Worm (Caenorhabditis elegans) whole organism, mixed stage, embryonic: ENCODE results near the gene Y49E10.30.

ENCODE experiments used
- M03D4.4 ChIP-seq: sonication (generic microtip); optimal IDR thresholded peaks from 2 replicates; lab custom pipeline; 2017; ENCODE audit warnings: mild to moderate bottlenecking, missing genetic modification characterization, missing compliant biosample characterization
- bed-3 ChIP-seq: fragments of 200-800 bp; sonication (Bioruptor generic); optimal IDR thresholded peaks from 3 replicates; lab custom pipeline; 2018; ENCODE audit warnings: mild to moderate bottlenecking, missing genetic modification characterization, moderate library complexity, missing compliant biosample characterization
- blmp-1 ChIP-seq: fragments of 150-350 bp; optimal IDR thresholded peaks from 2 replicates; lab custom pipeline; 2014; ENCODE audit warnings: missing biosample characterization, missing genetic modification characterization
- ceh-39 ChIP-seq: fragments of 150-350 bp; optimal IDR thresholded peaks from 2 replicates; lab custom pipeline; 2014; ENCODE audit warnings: missing biosample characterization, missing genetic modification characterization
- ceh-43 ChIP-seq: fragments of 200-800 bp; sonication (Bioruptor generic); optimal IDR thresholded peaks from 2 replicates; lab custom pipeline; 2018; ENCODE audit warnings: mild to moderate bottlenecking, missing genetic modification characterization, moderate library complexity, missing compliant biosample characterization
- ceh-83 ChIP-seq: fragments of 200-800 bp; sonication (Bioruptor generic); optimal IDR thresholded peaks from 2 replicates; lab custom pipeline; 2018; ENCODE audit warnings: mild to moderate bottlenecking, missing genetic modification characterization, missing compliant biosample characterization
- ces-1 ChIP-seq: fragments of 150-350 bp; optimal IDR thresholded peaks from 2 replicates; lab custom pipeline; 2014; ENCODE audit warnings: missing biosample characterization, missing genetic modification reagents, missing genetic modification characterization
- cnd-1 ChIP-seq: fragments of 200-800 bp; sonication (Bioruptor generic); optimal IDR thresholded peaks from 2 replicates; lab custom pipeline; 2018; ENCODE audit warnings: mild to moderate bottlenecking, missing genetic modification characterization, missing compliant biosample characterization
- drap-1 ChIP-seq: fragments of 200-800 bp; sonication (Bioruptor generic); optimal IDR thresholded peaks from 3 replicates; lab custom pipeline; 2018; ENCODE audit warnings: mild to moderate bottlenecking, missing genetic modification characterization, missing compliant biosample characterization
- elt-1 ChIP-seq: sonication (generic microtip); optimal IDR thresholded peaks from 2 replicates; lab custom pipeline; 2017; ENCODE audit warnings: missing genetic modification characterization, mild to moderate bottlenecking, missing compliant biosample characterization, antibody characterized with exemption, moderate library complexity, borderline replicate concordance; ENCODE audit not compliant: insufficient read depth
- elt-3 ChIP-seq: fragments of 150-350 bp; optimal IDR thresholded peaks from 2 replicates; lab custom pipeline; 2014; ENCODE audit warnings: missing biosample characterization, missing genetic modification characterization
- flh-1 ChIP-seq: fragments of 200-800 bp; sonication (Bioruptor generic); optimal IDR thresholded peaks from 2 replicates; lab custom pipeline; 2018; ENCODE audit warnings: mild to moderate bottlenecking, missing genetic modification characterization, moderate library complexity, missing compliant biosample characterization
- ham-2 ChIP-seq: fragments of 200-800 bp; sonication (Bioruptor generic); optimal IDR thresholded peaks from 2 replicates; lab custom pipeline; 2018; ENCODE audit warnings: mild to moderate bottlenecking, missing genetic modification characterization, missing compliant biosample characterization
- hlh-1 ChIP-seq: fragments of 150-350 bp; optimal IDR thresholded peaks from 2 replicates; lab custom pipeline; 2014; ENCODE audit warnings: missing biosample characterization, missing genetic modification reagents, missing genetic modification characterization
- lin-13 ChIP-seq: fragments of 150-350 bp; optimal IDR thresholded peaks from 2 replicates; lab custom pipeline; 2014; ENCODE audit warnings: missing biosample characterization, missing genetic modification characterization
- lin-32 ChIP-seq: fragments of 200-800 bp; sonication (Bioruptor generic); optimal IDR thresholded peaks from 2 replicates; lab custom pipeline; 2018; ENCODE audit warnings: mild to moderate bottlenecking, missing genetic modification characterization, missing compliant biosample characterization
- lsy-2 ChIP-seq: fragments of 150-350 bp; optimal IDR thresholded peaks from 2 replicates; lab custom pipeline; 2014; ENCODE audit warnings: missing biosample characterization, missing genetic modification characterization
- mab-5 ChIP-seq: fragments of 150-350 bp; optimal IDR thresholded peaks from 2 replicates; lab custom pipeline; 2014; ENCODE audit warnings: missing biosample characterization, missing genetic modification characterization
- mep-1 ChIP-seq: fragments of 150-350 bp; optimal IDR thresholded peaks from 2 replicates; lab custom pipeline; 2017; ENCODE audit warnings: missing biosample characterization, missing genetic modification reagents, missing genetic modification characterization, inconsistent platforms
- mls-2 ChIP-seq: sonication (generic microtip); optimal IDR thresholded peaks from 2 replicates; lab custom pipeline; 2016; ENCODE audit warnings: mild to moderate bottlenecking, missing genetic modification characterization, moderate library complexity, missing compliant biosample characterization
- nhr-12 ChIP-seq: fragments of 150-350 bp; optimal IDR thresholded peaks from 2 replicates; lab custom pipeline; 2014; ENCODE audit warnings: missing biosample characterization, missing genetic modification characterization
- nhr-2 ChIP-seq: fragments of 150-350 bp; optimal IDR thresholded peaks from 2 replicates; lab custom pipeline; 2014; ENCODE audit warnings: missing biosample characterization, missing genetic modification characterization
- nhr-237 ChIP-seq: fragments of 150-350 bp; optimal IDR thresholded peaks from 2 replicates; lab custom pipeline; 2014; ENCODE audit warnings: missing biosample characterization, missing genetic modification characterization
- nhr-28 ChIP-seq: fragments of 150-350 bp; optimal IDR thresholded peaks from 2 replicates; lab custom pipeline; 2014; ENCODE audit warnings: missing biosample characterization, missing genetic modification characterization
- nhr-76 ChIP-seq: sonication (generic microtip); optimal IDR thresholded peaks from 2 replicates; lab custom pipeline; 2017; ENCODE audit warnings: missing biosample characterization, missing genetic modification characterization
- sem-2 ChIP-seq: fragments of 200-800 bp; sonication (Bioruptor generic); optimal IDR thresholded peaks from 2 replicates; lab custom pipeline; 2018; ENCODE audit warnings: mild to moderate bottlenecking, missing genetic modification characterization, missing compliant biosample characterization
- snpc-4 ChIP-seq: fragments of 150-350 bp; optimal IDR thresholded peaks from 2 replicates; lab custom pipeline; 2014; ENCODE audit warnings: missing biosample characterization, missing genetic modification characterization
- sptf-1 ChIP-seq: sonication (generic microtip); optimal IDR thresholded peaks from 2 replicates; lab custom pipeline; 2017; ENCODE audit warnings: mild to moderate bottlenecking, missing genetic modification characterization, moderate library complexity, missing compliant biosample characterization
- tbx-8 ChIP-seq: fragments of 200-800 bp; sonication (Bioruptor generic); optimal IDR thresholded peaks from 2 replicates; lab custom pipeline; 2018; ENCODE audit warnings: mild to moderate bottlenecking, missing genetic modification characterization, moderate library complexity, missing compliant biosample characterization
- unc-120 ChIP-seq: sonication (generic microtip); optimal IDR thresholded peaks from 2 replicates; lab custom pipeline; 2017; ENCODE audit warnings: missing genetic modification characterization, missing compliant biosample characterization; ENCODE audit not compliant: poor library complexity, severe bottlenecking
- unc-39 ChIP-seq: fragments of 150-350 bp; optimal IDR thresholded peaks from 2 replicates; lab custom pipeline; 2014; ENCODE audit warnings: missing biosample characterization, missing genetic modification characterization
- unc-62 ChIP-seq: fragments of 150-350 bp; optimal IDR thresholded peaks from 2 replicates; lab custom pipeline; 2014; ENCODE audit warnings: missing biosample characterization, missing genetic modification reagents, missing genetic modification characterization
- zip-8 ChIP-seq: fragments of 150-350 bp; optimal IDR thresholded peaks from 2 replicates; lab custom pipeline; 2014; ENCODE audit warnings: missing biosample characterization, missing genetic modification characterization
- ztf-11 ChIP-seq: fragments of 150-350 bp; optimal IDR thresholded peaks from 2 replicates; lab custom pipeline; 2014; ENCODE audit warnings: missing biosample characterization, missing genetic modification characterization

Gene Y49E10.30

DNA sequence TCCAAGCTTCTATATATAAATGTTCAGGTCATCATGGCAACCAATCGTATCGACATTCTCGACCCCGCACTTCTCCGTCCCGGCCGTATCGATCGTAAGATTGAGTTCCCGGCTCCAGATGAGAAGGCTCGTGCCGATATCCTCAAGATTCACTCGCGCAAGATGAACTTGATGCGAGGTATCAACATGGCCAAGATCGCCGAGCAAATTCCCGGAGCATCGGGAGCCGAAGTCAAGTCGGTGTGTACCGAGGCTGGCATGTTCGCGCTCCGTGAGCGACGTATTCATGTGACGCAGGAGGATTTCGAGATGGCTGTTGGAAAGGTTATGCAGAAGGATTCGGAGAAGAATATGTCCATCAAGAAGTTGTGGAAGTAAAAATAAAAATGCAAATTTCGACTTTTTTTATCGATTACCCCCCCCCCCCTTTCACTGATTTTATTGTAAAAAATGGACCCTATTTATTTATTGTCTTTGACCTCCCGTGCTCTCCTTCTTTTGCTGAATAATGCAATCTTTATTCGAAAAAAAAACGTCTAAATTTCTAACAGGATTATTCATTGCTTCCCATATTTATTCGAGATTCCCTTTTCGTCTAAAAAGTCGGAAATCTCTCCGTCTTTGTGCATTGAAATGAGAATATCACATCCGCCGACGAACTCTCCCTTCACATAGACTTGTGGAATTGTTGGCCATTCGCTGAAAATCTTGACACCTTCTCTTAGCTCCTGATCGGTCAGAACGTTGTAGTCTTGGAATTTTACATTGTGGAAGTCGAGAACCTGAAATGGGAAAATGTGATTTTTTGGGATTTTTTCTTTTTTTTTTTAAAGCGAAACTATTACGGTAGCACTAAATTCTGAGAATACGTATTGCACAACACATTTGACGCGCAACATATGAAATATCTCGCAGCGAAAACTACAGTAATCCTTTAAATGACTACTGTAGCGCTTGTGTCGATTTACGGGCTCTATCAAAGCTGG lies 14.3 kb upstream of the Y49E10.30 start:
- TF ChIP-seq tbx-8 (GFP tag; lab: Kevin White, UChicago) (no peak), mls-2 (tag; lab: Kevin White, UChicago) (no peak), ceh-83 (GFP tag; lab: Kevin White, UChicago) (no peak), elt-1 (tag; lab: Kevin White, UChicago) (no peak), flh-1 (GFP tag; lab: Kevin White, UChicago) (no peak), unc-39 (tag; lab: Kevin White, UChicago) (no peak), unc-62 (GFP tag; lab: Kevin White, UChicago) (no peak), elt-3 (tag; lab: Kevin White, UChicago) (no peak), cnd-1 (tag; lab: Kevin White, UChicago) (no peak), lin-32 (GFP tag; lab: Kevin White, UChicago) (no peak), nhr-12 (tag; lab: Kevin White, UChicago) (no peak), blmp-1 (tag; lab: Kevin White, UChicago) (no peak), M03D4.4 (no peak), hlh-1 (tag; lab: Kevin White, UChicago) (no peak), nhr-2 (tag; lab: Kevin White, UChicago) (no peak), ztf-11 (no peak)

DNA sequence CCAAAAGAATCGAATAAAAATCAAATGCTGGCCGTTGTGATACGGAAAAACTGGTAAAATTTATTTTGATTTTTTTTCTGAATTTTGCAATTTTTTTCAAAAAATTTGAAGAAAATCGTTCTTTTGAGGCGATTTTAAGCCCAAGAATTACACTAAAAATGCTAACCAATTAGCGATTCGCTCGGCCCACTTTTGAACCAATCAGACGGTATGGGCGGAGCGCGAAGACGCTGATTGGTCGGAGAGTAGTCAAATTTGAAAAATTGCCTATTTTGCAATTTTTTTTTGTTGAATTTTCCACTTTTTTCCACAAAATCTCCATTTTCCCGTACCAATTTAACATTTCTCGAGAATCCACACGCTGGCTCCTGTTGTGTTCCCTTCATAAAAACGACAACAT lies 13.4 kb upstream of the Y49E10.30 start:
- TF ChIP-seq ham-2 (no peak), mab-5 (tag; lab: Kevin White, UChicago) (no peak), unc-62 (GFP tag; lab: Kevin White, UChicago) (no peak), ceh-43 (no peak), ceh-39 (tag; lab: Kevin White, UChicago) (no peak), ceh-83 (GFP tag; lab: Kevin White, UChicago) (no peak), zip-8 (tag; lab: Kevin White, UChicago) (no peak), blmp-1 (tag; lab: Kevin White, UChicago) (no peak), flh-1 (GFP tag; lab: Kevin White, UChicago) (no peak), elt-1 (tag; lab: Kevin White, UChicago) (no peak), unc-120 (no peak), mep-1 (tag; lab: Kevin White, UChicago) (no peak), lsy-2 (tag; lab: Kevin White, UChicago) (no peak), nhr-28 (tag; lab: Kevin White, UChicago) (no peak), sptf-1 (tag; lab: Kevin White, UChicago) (no peak), cnd-1 (tag; lab: Kevin White, UChicago) (no peak)

DNA sequence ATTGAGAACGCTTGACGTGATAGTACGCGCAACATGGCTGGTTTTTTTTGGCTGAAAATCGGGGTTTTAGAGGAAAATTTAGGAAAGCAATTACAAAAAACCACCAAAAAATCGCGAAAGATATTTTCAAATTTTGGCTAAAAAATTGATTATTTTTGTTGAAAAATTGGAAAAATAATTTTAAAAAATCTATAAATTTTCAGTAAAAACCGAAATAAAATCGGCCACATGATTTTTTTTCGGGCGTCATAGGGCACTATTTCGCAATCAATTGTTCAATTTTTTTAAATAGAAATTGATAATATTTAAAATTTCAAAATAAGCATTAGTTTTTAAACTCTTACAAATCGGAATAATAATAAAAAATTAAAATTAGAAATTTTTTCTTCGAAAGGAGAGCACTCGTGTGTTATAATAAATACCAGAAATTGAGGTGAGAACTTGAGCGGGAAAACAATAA lies 12.9 kb upstream of the Y49E10.30 start, which contains the start of gene glrx-5:
Gene glrx-5, minus strand, starts transcription at position 51 of the 460 bp plus-strand sequence.
- TF ChIP-seq tbx-8 (GFP tag; lab: Kevin White, UChicago) (no peak), ham-2 (no peak), nhr-76 (tag; lab: Kevin White, UChicago) (no peak), nhr-2 (tag; lab: Kevin White, UChicago) (no peak), sem-2 (GFP tag; lab: Kevin White, UChicago) (no peak), mls-2 (tag; lab: Kevin White, UChicago) (no peak), elt-1 (tag; lab: Kevin White, UChicago) (no peak), lin-13 (tag; lab: Kevin White, UChicago) (no peak), ztf-11 (no peak), zip-8 (tag; lab: Kevin White, UChicago) (no peak), ceh-83 (GFP tag; lab: Kevin White, UChicago) (no peak), snpc-4 (tag; lab: Kevin White, UChicago) (no peak), unc-62 (GFP tag; lab: Kevin White, UChicago) (no peak), lin-32 (GFP tag; lab: Kevin White, UChicago) (no peak), unc-39 (tag; lab: Kevin White, UChicago) (no peak), mab-5 (tag; lab: Kevin White, UChicago) (no peak)

DNA sequence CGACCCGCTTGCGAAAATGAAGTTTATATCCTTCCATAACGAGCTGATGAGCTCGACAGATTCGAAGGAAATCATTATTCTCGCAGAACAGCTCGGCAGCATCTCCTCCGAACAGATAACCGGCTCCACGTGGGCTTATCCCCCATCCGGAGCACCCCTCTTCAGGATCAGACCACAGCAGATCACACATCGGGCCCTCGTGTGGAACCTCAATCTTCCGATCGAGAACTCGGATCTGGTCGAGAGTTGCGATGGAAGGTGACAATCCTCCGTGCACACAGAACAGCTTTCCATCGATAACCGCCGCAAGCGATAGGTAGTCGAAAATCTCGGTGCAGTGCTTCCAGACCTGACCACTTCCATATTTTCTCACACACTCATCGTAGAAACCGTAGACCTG lies 11.1 kb upstream of the Y49E10.30 start:
- TF ChIP-seq ceh-43 (no peak), unc-39 (tag; lab: Kevin White, UChicago) (no peak), bed-3 (GFP tag; lab: Kevin White, UChicago) (no peak), hlh-1 (tag; lab: Kevin White, UChicago) (no peak), ham-2 (no peak), ces-1 (GFP tag; lab: Kevin White, UChicago) (no peak), blmp-1 (tag; lab: Kevin White, UChicago) (no peak), tbx-8 (GFP tag; lab: Kevin White, UChicago) (no peak), sem-2 (GFP tag; lab: Kevin White, UChicago) (no peak), nhr-28 (tag; lab: Kevin White, UChicago) (no peak), nhr-237 (no peak), unc-62 (GFP tag; lab: Kevin White, UChicago) (no peak), elt-3 (tag; lab: Kevin White, UChicago) (no peak), drap-1 (GFP tag; lab: Kevin White, UChicago) (no peak)
